Worm (Caenorhabditis elegans) whole organism, late embryonic: ENCODE results near the gene his-69.

ENCODE experiments used
- C08G9.2 ChIP-seq: sonication (generic microtip); optimal IDR thresholded peaks from 2 replicates; lab custom pipeline; 2016; ENCODE audit warnings: mild to moderate bottlenecking, missing genetic modification characterization, moderate library complexity, missing compliant biosample characterization
- C38D4.7 ChIP-seq: fragments of 200-800 bp; sonication (Bioruptor generic); optimal IDR thresholded peaks from 2 replicates; lab custom pipeline; 2018; ENCODE audit warnings: mild to moderate bottlenecking, missing genetic modification characterization, moderate library complexity, missing compliant biosample characterization
- K09A11.1 ChIP-seq: sonication (generic microtip); optimal IDR thresholded peaks from 2 replicates; lab custom pipeline; 2017; ENCODE audit warnings: antibody characterized with exemption, mild to moderate bottlenecking, missing genetic modification characterization, missing compliant biosample characterization; ENCODE audit not compliant: insufficient read depth
- Y22D7AL.16 ChIP-seq: sonication (generic microtip); optimal IDR thresholded peaks from 2 replicates; lab custom pipeline; 2016; ENCODE audit warnings: missing genetic modification characterization, missing compliant biosample characterization
- ama-1 ChIP-seq: fragments of 150-350 bp; optimal IDR thresholded peaks from 2 replicates; lab custom pipeline; 2014
- ceh-18 ChIP-seq: sonication (generic microtip); optimal IDR thresholded peaks from 2 replicates; lab custom pipeline; 2016; ENCODE audit warnings: missing genetic modification characterization, missing compliant biosample characterization
- ceh-2 ChIP-seq: sonication (generic microtip); optimal IDR thresholded peaks from 2 replicates; lab custom pipeline; 2016; ENCODE audit warnings: missing genotype, missing genetic modification characterization, missing compliant biosample characterization
- ceh-24 ChIP-seq: sonication (generic microtip); optimal IDR thresholded peaks from 2 replicates; lab custom pipeline; 2016; ENCODE audit warnings: mild to moderate bottlenecking, missing genetic modification characterization, missing compliant biosample characterization
- ceh-31 ChIP-seq: sonication (generic microtip); optimal IDR thresholded peaks from 2 replicates; lab custom pipeline; 2016; ENCODE audit warnings: missing genetic modification characterization, missing compliant biosample characterization
- ceh-34 ChIP-seq: sonication (generic microtip); optimal IDR thresholded peaks from 2 replicates; lab custom pipeline; 2016; ENCODE audit warnings: mild to moderate bottlenecking, missing genetic modification characterization, missing compliant biosample characterization
- ceh-45 ChIP-seq: fragments of 200-800 bp; sonication (Bioruptor generic); IDR thresholded peaks from 2 replicates; pipeline ENCODE4 v1.3.6; 2022; ENCODE audit warnings: missing genetic modification reagents, missing genetic modification characterization, missing compliant biosample characterization
- ceh-48 ChIP-seq: sonication (generic microtip); optimal IDR thresholded peaks from 2 replicates; lab custom pipeline; 2016; ENCODE audit warnings: missing genetic modification characterization, inconsistent platforms, missing compliant biosample characterization
- ceh-9 ChIP-seq: sonication (generic microtip); optimal IDR thresholded peaks from 2 replicates; lab custom pipeline; 2016; ENCODE audit warnings: mild to moderate bottlenecking, missing genetic modification characterization, inconsistent platforms, missing compliant biosample characterization
- che-1 ChIP-seq: sonication (generic microtip); optimal IDR thresholded peaks from 2 replicates; lab custom pipeline; 2016; ENCODE audit warnings: mild to moderate bottlenecking, missing genetic modification characterization, missing compliant biosample characterization
- dve-1 ChIP-seq: sonication (generic microtip); optimal IDR thresholded peaks from 2 replicates; lab custom pipeline; 2017; ENCODE audit warnings: antibody characterized with exemption, mild to moderate bottlenecking, missing genetic modification characterization, missing compliant biosample characterization
- eyg-1 ChIP-seq: sonication (generic microtip); optimal IDR thresholded peaks from 2 replicates; lab custom pipeline; 2016; ENCODE audit warnings: missing genotype, missing genetic modification characterization, missing compliant biosample characterization
- fkh-10 ChIP-seq: fragments of 150-350 bp; optimal IDR thresholded peaks from 2 replicates; lab custom pipeline; 2014; ENCODE audit warnings: missing biosample characterization, missing genetic modification reagents, missing genetic modification characterization
- fkh-6 ChIP-seq: sonication (generic microtip); optimal IDR thresholded peaks from 2 replicates; lab custom pipeline; 2016; ENCODE audit warnings: missing genetic modification characterization, missing compliant biosample characterization
- hlh-13 ChIP-seq: fragments of 200-800 bp; sonication (Bioruptor generic); optimal IDR thresholded peaks from 2 replicates; lab custom pipeline; 2018; ENCODE audit warnings: mild to moderate bottlenecking, missing genetic modification characterization, missing compliant biosample characterization
- hlh-15 ChIP-seq: sonication (generic microtip); optimal IDR thresholded peaks from 2 replicates; lab custom pipeline; 2016; ENCODE audit warnings: missing genetic modification characterization, missing compliant biosample characterization
- hlh-30 ChIP-seq: sonication (generic microtip); optimal IDR thresholded peaks from 2 replicates; lab custom pipeline; 2017; ENCODE audit warnings: antibody characterized with exemption, missing genetic modification characterization, missing compliant biosample characterization; ENCODE audit not compliant: insufficient read depth
- hlh-8 ChIP-seq: sonication (generic microtip); optimal IDR thresholded peaks from 2 replicates; lab custom pipeline; 2016; ENCODE audit warnings: missing genotype, missing genetic modification characterization, missing compliant biosample characterization
- madf-2 ChIP-seq: sonication (generic microtip); optimal IDR thresholded peaks from 2 replicates; lab custom pipeline; 2017; ENCODE audit warnings: missing genetic modification characterization, missing compliant biosample characterization
- nfya-1 ChIP-seq: sonication (generic microtip); optimal IDR thresholded peaks from 2 replicates; lab custom pipeline; 2017; ENCODE audit warnings: missing genetic modification characterization, mild to moderate bottlenecking, missing compliant biosample characterization, antibody characterized with exemption, moderate library complexity
- pha-2 ChIP-seq: sonication (generic microtip); optimal IDR thresholded peaks from 2 replicates; lab custom pipeline; 2017; ENCODE audit warnings: mild to moderate bottlenecking, missing genetic modification characterization, missing compliant biosample characterization
- pqm-1 ChIP-seq: sonication (generic microtip); optimal IDR thresholded peaks from 2 replicates; lab custom pipeline; 2016; ENCODE audit warnings: missing genetic modification characterization, missing compliant biosample characterization
- pros-1 ChIP-seq: fragments of 150-350 bp; optimal IDR thresholded peaks from 2 replicates; lab custom pipeline; 2014; ENCODE audit warnings: missing biosample characterization, missing genetic modification reagents, missing genetic modification characterization
- ref-2 ChIP-seq: sonication (generic microtip); optimal IDR thresholded peaks from 2 replicates; lab custom pipeline; 2016; ENCODE audit warnings: missing genetic modification characterization, missing compliant biosample characterization
- rnt-1 ChIP-seq: sonication (generic microtip); optimal IDR thresholded peaks from 2 replicates; lab custom pipeline; 2016; ENCODE audit warnings: missing genetic modification characterization, missing compliant biosample characterization
- sdc-2 ChIP-seq: sonication (generic microtip); optimal IDR thresholded peaks from 2 replicates; lab custom pipeline; 2016; ENCODE audit warnings: missing genotype, missing genetic modification characterization, missing compliant biosample characterization
- sox-2 ChIP-seq: fragments of 200-800 bp; sonication (Bioruptor generic); IDR thresholded peaks from 2 replicates; pipeline ENCODE4 v1.3.6; 2022; ENCODE audit warnings: missing genetic modification reagents, missing genetic modification characterization, missing compliant biosample characterization
- tbx-2 ChIP-seq: sonication (generic microtip); optimal IDR thresholded peaks from 2 replicates; lab custom pipeline; 2016; ENCODE audit warnings: missing genetic modification characterization, missing compliant biosample characterization
- unc-3 ChIP-seq, 2 experiments: fragments of 200-800 bp in 1 of 2; sonication (Bioruptor generic) in 1 of 2; sonication (generic microtip) in 1 of 2; conservative IDR thresholded peaks in 1 of 2; optimal IDR thresholded peaks in 1 of 2; 2 replicates each; pipeline versions ENCODE4 v1.3.6 to Lab custom; 2016 to 2022; ENCODE audit warnings: missing compliant biosample characterization in 2 of 2, missing genetic modification characterization in 2 of 2, missing genetic modification reagents in 1 of 2
- unc-42 ChIP-seq: sonication (generic microtip); optimal IDR thresholded peaks from 2 replicates; lab custom pipeline; 2016; ENCODE audit warnings: missing genotype, missing genetic modification characterization, missing compliant biosample characterization
- unc-55 ChIP-seq: sonication (generic microtip); optimal IDR thresholded peaks from 2 replicates; lab custom pipeline; 2017; ENCODE audit warnings: missing biosample characterization, missing genetic modification reagents, missing genetic modification characterization
- unc-86 ChIP-seq: sonication (generic microtip); optimal IDR thresholded peaks from 2 replicates; lab custom pipeline; 2016; ENCODE audit warnings: missing genetic modification characterization, missing compliant biosample characterization
- zip-5 ChIP-seq: sonication (generic microtip); optimal IDR thresholded peaks from 2 replicates; lab custom pipeline; 2016; ENCODE audit warnings: missing genetic modification characterization, missing compliant biosample characterization

Gene his-69

DNA sequence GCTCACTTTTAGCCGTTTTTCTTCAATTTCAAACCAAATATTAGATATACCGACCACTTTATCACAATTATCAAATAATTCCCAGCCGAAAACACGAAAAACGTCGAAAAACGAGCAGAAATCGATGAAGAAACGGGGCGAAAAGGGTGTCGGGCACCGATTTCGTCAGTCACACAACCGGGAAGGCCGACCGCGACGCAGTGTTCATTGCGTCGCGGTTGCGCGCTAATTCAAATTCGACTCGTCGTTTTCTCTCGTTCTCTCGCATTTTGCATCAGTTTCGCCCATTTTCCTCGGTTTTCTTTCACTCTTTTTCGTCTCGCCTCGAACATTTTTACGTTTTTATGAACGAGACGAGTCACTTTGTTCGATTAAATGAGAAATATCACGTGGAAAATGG, 29.0 kb upstream of the his-69 start:
- peak; percentile 72 for TF ChIP-seq ceh-31 (tag; lab: Kevin White, UChicago)
- no peak for TF ChIP-seq hlh-13 (GFP tag; lab: Kevin White, UChicago)
- peak; percentile 19 for TF ChIP-seq ceh-18
- peak; percentile 55 for TF ChIP-seq unc-42 (tag; lab: Kevin White, UChicago)
- TF ChIP-seq madf-2 (tag; lab: Kevin White, UChicago): peak; percentile 10
- TF ChIP-seq rnt-1: peak; percentile 51
- TF ChIP-seq ceh-34 (tag; lab: Kevin White, UChicago): peak; percentile 34
- TF ChIP-seq hlh-30 (tag; lab: Kevin White, UChicago): peak; percentile 27
- TF ChIP-seq ceh-2 (tag; lab: Kevin White, UChicago): no peak
- peak; percentile 35 for TF ChIP-seq pros-1 (tag; lab: Kevin White, UChicago)
- TF ChIP-seq nfya-1 (tag; lab: Kevin White, UChicago): peak; percentile 63
- TF ChIP-seq tbx-2 (tag; lab: Kevin White, UChicago): peak; percentile 57
- peak; percentile 69 for TF ChIP-seq ceh-48
- no peak for TF ChIP-seq hlh-15
- TF ChIP-seq Y22D7AL.16 (tag; lab: Kevin White, UChicago): no peak
- TF ChIP-seq hlh-8 (tag; lab: Kevin White, UChicago): no peak
- peak; percentile 7 for TF ChIP-seq eyg-1 (tag; lab: Kevin White, UChicago)

DNA sequence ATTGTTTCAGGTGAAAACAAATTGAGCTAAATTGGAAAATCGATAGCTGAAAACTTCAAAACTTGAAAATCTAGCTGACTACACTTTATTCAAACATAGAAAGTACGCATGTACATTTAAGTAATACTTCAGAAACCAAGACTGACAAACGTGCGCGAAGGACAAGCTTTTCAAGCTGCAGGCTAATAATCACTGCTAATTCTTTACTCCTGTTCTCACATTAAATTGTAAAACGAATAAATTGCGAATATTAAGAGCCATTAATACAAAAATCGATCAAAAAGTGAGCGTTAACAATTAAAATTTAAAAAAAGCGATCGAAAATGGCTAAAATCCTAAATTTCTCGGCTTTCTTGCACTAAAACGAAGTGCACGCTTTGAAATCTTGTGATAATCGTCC, 28.5 kb upstream of the his-69 start:
- TF ChIP-seq ceh-45: no peak
- TF ChIP-seq pqm-1 (tag; lab: Kevin White, UChicago): no peak
- no peak for TF ChIP-seq dve-1 (tag; lab: Kevin White, UChicago)
- TF ChIP-seq K09A11.1 (tag; lab: Kevin White, UChicago): no peak
- no peak for TF ChIP-seq ceh-34 (tag; lab: Kevin White, UChicago)
- TF ChIP-seq, all 69 proteins: peak for 0

DNA sequence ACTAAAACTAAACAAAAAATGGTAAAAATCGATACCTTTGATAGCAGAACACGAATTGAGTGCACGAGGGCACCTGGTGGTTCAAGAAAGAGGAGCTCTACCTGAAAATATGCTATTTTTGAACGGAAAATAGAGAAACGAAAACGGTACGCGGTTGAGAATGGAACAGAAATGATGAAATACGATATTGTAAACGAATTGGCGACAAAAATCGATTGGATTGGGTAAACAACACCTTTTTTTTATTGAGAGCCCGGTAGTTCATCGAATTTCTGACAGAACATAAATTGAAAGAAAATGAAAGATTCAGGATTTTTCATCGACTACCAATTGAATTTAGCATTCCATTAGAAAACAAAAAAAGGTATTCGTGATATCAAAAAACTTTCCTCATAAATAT, 28.0 kb upstream of the his-69 start, which contains the start of gene kin-19:
Gene kin-19 (minus strand): TSS at position 101 of the 400 bp plus-strand sequence.
- TF ChIP-seq sox-2 (GFP tag; lab: Robert Waterston, UW) (no peak), hlh-15 (no peak), ceh-9 (tag; lab: Kevin White, UChicago) (no peak)

DNA sequence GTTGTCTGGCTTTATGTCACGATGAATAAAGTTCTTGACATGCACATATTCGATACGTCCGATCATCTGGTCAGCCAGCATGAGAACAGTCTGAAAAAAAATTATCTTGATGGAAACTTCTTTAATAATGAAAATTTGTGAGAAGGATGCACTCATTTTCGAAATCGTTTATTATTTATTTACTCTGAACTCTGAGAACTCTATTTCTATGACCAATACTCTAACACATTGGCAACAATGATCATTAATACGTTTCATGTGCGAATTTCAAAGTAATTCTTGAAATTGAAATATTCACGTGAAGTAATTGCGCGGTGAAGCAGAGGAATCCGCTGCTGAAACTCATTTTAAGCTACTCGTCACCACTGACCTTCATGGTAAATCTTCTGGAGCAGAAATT, 27.1 kb upstream of the his-69 start:
- TF ChIP-seq sdc-2 (tag; lab: Kevin White, UChicago) (no peak), fkh-10 (GFP tag; lab: Kevin White, UChicago) (no peak), unc-86 (tag; lab: Kevin White, UChicago) (no peak), ceh-24 (tag; lab: Kevin White, UChicago) (no peak), unc-3 (GFP tag; conservative IDR thresholded peaks at IDR 0.05; lab: Robert Waterston, UW) (no peak), unc-3 (tag; optimal IDR thresholded peaks at IDR 0.05; lab: Kevin White, UChicago) (no peak), che-1 (tag; lab: Kevin White, UChicago) (no peak), ceh-9 (tag; lab: Kevin White, UChicago) (no peak), Y22D7AL.16 (tag; lab: Kevin White, UChicago) (no peak), ref-2 (tag; lab: Kevin White, UChicago) (no peak), ama-1 (lab: Kevin White, UChicago) (no peak), pros-1 (tag; lab: Kevin White, UChicago) (no peak), ceh-31 (tag; lab: Kevin White, UChicago) (no peak), pha-2 (no peak), unc-55 (no peak), zip-5 (tag; lab: Kevin White, UChicago) (no peak), C38D4.7 (GFP tag; lab: Kevin White, UChicago) (no peak), fkh-6 (tag; lab: Kevin White, UChicago) (no peak), tbx-2 (tag; lab: Kevin White, UChicago) (no peak), C08G9.2 (tag; lab: Kevin White, UChicago) (no peak)
